Fruit fly (Drosophila melanogaster): ENCODE results near the gene Pex11c.

dm6 chr3R:23292267-23292666, 34.1 kb downstream of the Pex11c start:
- no peak for TF ChIP-seq psq (optimal IDR thresholded peaks at IDR 0.05)
- no peak for TF ChIP-seq Dll (optimal IDR thresholded peaks at IDR 0.05)
- TF ChIP-seq EcR (GFP tag; optimal IDR thresholded peaks at IDR 0.05): no peak
